Fruit fly (Drosophila melanogaster) whole organism, wandering third instar larva: ENCODE measurements around the gene CG16852.

Source experiments
- Abd-B ChIP-seq: fragments of >200 bp; optimal IDR thresholded peaks from 2 replicates; lab custom pipeline; 2017; ENCODE audit warnings: missing biosample characterization, missing genetic modification characterization
- CG32264 ChIP-seq: fragments of 200-800 bp; sonication (Bioruptor generic); optimal IDR thresholded peaks from 2 replicates; lab custom pipeline; 2016; ENCODE audit warnings: missing biosample characterization, missing genetic modification characterization
- CG9705 ChIP-seq: fragments of 200-800 bp; sonication (Bioruptor generic); optimal IDR thresholded peaks from 2 replicates; lab custom pipeline; 2018; ENCODE audit warnings: missing biosample characterization, mild to moderate bottlenecking, missing genetic modification characterization
- Dfd ChIP-seq: fragments of >200 bp; optimal IDR thresholded peaks from 2 replicates; lab custom pipeline; 2017; ENCODE audit warnings: missing biosample characterization, missing genetic modification characterization
- Dif ChIP-seq: fragments of 200-275, 200-300 bp; sonication (Bioruptor generic); optimal IDR thresholded peaks from 2 replicates; lab custom pipeline; 2018; ENCODE audit warnings: missing biosample characterization, missing genetic modification characterization; ENCODE audit not compliant: partially characterized antibody
- HLH106 ChIP-seq: fragments of 200-800 bp; optimal IDR thresholded peaks from 3 replicates; lab custom pipeline; 2019; ENCODE audit warnings: missing biosample characterization, mild to moderate bottlenecking, missing genetic modification characterization, moderate library complexity
- Hnf4 ChIP-seq: fragments of 200-800 bp; sonication (Bioruptor generic); optimal IDR thresholded peaks from 2 replicates; lab custom pipeline; 2016; ENCODE audit warnings: missing biosample characterization, mild to moderate bottlenecking, missing genetic modification characterization
- Hr83 ChIP-seq: fragments of 200-300 bp; sonication (Bioruptor generic); optimal IDR thresholded peaks from 2 replicates; lab custom pipeline; 2016; ENCODE audit warnings: missing biosample characterization, mild to moderate bottlenecking, missing genetic modification characterization, moderate library complexity; ENCODE audit not compliant: poor library complexity, severe bottlenecking
- Jra ChIP-seq: sonication (Bioruptor generic); optimal IDR thresholded peaks from 2 replicates; lab custom pipeline; 2016; ENCODE audit warnings: missing biosample characterization, missing genetic modification characterization
- Mio ChIP-seq: sonication (Bioruptor generic); optimal IDR thresholded peaks from 2 replicates; lab custom pipeline; 2016; ENCODE audit warnings: missing biosample characterization, missing genetic modification characterization
- Myc ChIP-seq: fragments of >200 bp; optimal IDR thresholded peaks from 2 replicates; lab custom pipeline; 2017
- N ChIP-seq: fragments of >200 bp; optimal IDR thresholded peaks from 2 replicates; lab custom pipeline; 2018; ENCODE audit warnings: missing biosample characterization, missing external identifiers, missing genetic modification characterization
- OdsH ChIP-seq: fragments of 200-800 bp; sonication (Bioruptor generic); optimal IDR thresholded peaks from 2 replicates; lab custom pipeline; 2016; ENCODE audit warnings: missing biosample characterization, mild to moderate bottlenecking, missing genetic modification characterization
- Rel ChIP-seq, 2 experiments: fragments of 200-800 bp; sonication (Bioruptor generic) in 1 of 2; optimal IDR thresholded peaks; 2 replicates in 1 of 2; 3 replicates in 1 of 2; lab custom pipeline; 2016 to 2019; ENCODE audit warnings: mild to moderate bottlenecking in 2 of 2, missing biosample characterization in 2 of 2, missing genetic modification characterization in 2 of 2, moderate library complexity in 1 of 2
- Sp1 ChIP-seq: fragments of 200-800 bp; sonication (Bioruptor generic); optimal IDR thresholded peaks from 3 replicates; lab custom pipeline; 2019; ENCODE audit warnings: missing biosample characterization, mild to moderate bottlenecking, missing genetic modification characterization, moderate library complexity
- Vsx2 ChIP-seq: fragments of 200-300, 225-300 bp; sonication (Bioruptor generic); optimal IDR thresholded peaks from 2 replicates; lab custom pipeline; 2018; ENCODE audit warnings: missing biosample characterization, missing genetic modification characterization; ENCODE audit not compliant: partially characterized antibody
- br ChIP-seq: fragments of 200-800 bp; sonication (Bioruptor generic); optimal IDR thresholded peaks from 2 replicates; lab custom pipeline; 2016; ENCODE audit warnings: missing biosample characterization, missing genetic modification characterization
- brk ChIP-seq: fragments of 200-800 bp; sonication (Bioruptor generic); optimal IDR thresholded peaks from 2 replicates; lab custom pipeline; 2016; ENCODE audit warnings: missing biosample characterization, mild to moderate bottlenecking, missing genetic modification characterization
- dmrt93B ChIP-seq: fragments of 200-800 bp; sonication (Bioruptor generic); optimal IDR thresholded peaks from 2 replicates; lab custom pipeline; 2018; ENCODE audit warnings: missing biosample characterization, mild to moderate bottlenecking, missing genetic modification characterization
- dsf ChIP-seq: sonication (Bioruptor generic); optimal IDR thresholded peaks from 2 replicates; lab custom pipeline; 2016; ENCODE audit warnings: missing biosample characterization, missing genetic modification characterization, borderline replicate concordance
- ey ChIP-seq: fragments of 200-800 bp; sonication (Bioruptor generic); optimal IDR thresholded peaks from 2 replicates; lab custom pipeline; 2016; ENCODE audit warnings: missing biosample characterization, missing genetic modification characterization
- foxo ChIP-seq, 2 experiments: fragments of 200-800 bp; sonication (Bioruptor generic); optimal IDR thresholded peaks; 2 replicates in 1 of 2; 3 replicates in 1 of 2; lab custom pipeline; 2016 to 2017; ENCODE audit warnings: missing biosample characterization in 2 of 2, missing genetic modification characterization in 2 of 2
- fru ChIP-seq: fragments of 200-800 bp; sonication (Bioruptor generic); optimal IDR thresholded peaks from 3 replicates; lab custom pipeline; 2016; ENCODE audit warnings: missing biosample characterization, mild to moderate bottlenecking, missing genetic modification characterization
- h ChIP-seq: fragments of 200-800 bp; sonication (Bioruptor generic); optimal IDR thresholded peaks from 3 replicates; lab custom pipeline; 2016; ENCODE audit warnings: missing biosample characterization, mild to moderate bottlenecking, missing genetic modification characterization
- jim ChIP-seq: fragments of 175-275, 200-325 bp; sonication (Bioruptor generic); optimal IDR thresholded peaks from 2 replicates; lab custom pipeline; 2016; ENCODE audit warnings: missing biosample characterization, mild to moderate bottlenecking, missing genetic modification characterization
- lola ChIP-seq: fragments of >200 bp; optimal IDR thresholded peaks from 2 replicates; lab custom pipeline; 2017; ENCODE audit warnings: missing biosample characterization, missing genetic modification characterization
- psq ChIP-seq: fragments of 200-800 bp; sonication (Bioruptor generic); optimal IDR thresholded peaks from 3 replicates; lab custom pipeline; 2017; ENCODE audit warnings: missing biosample characterization, mild to moderate bottlenecking, missing genetic modification characterization, moderate library complexity
- rgr ChIP-seq: fragments of 200-800 bp; sonication (Bioruptor generic); optimal IDR thresholded peaks from 3 replicates; lab custom pipeline; 2016; ENCODE audit warnings: missing biosample characterization, mild to moderate bottlenecking, missing genetic modification characterization
- sv ChIP-seq: fragments of 200-800 bp; sonication (Bioruptor generic); optimal IDR thresholded peaks from 3 replicates; lab custom pipeline; 2016; ENCODE audit warnings: missing biosample characterization, missing genetic modification characterization
- usp ChIP-seq: fragments of >200 bp; optimal IDR thresholded peaks from 2 replicates; lab custom pipeline; 2017; ENCODE audit warnings: missing biosample characterization, missing genetic modification characterization
- woc ChIP-seq: sonication (Bioruptor generic); optimal IDR thresholded peaks from 2 replicates; lab custom pipeline; 2016; ENCODE audit warnings: missing biosample characterization, mild to moderate bottlenecking, missing genetic modification characterization

Gene CG16852

dm6 chr2L:13571791-13572451, 31.4 kb downstream of the CG16852 start:
- TF ChIP-seq psq (GFP tag; lab: Kevin White, UChicago) = peak; percentile 46
- TF ChIP-seq brk (GFP tag; lab: Kevin White, UChicago) = no peak
- no peak for TF ChIP-seq Abd-B (GFP tag; lab: Kevin White, UChicago)
- no peak for TF ChIP-seq Hnf4 (GFP tag; lab: Kevin White, UChicago)
- TF ChIP-seq dmrt93B = peak; percentile 13
- TF ChIP-seq woc (GFP tag; lab: Kevin White, UChicago) = peak; percentile 23
- TF ChIP-seq CG32264 (GFP tag; lab: Kevin White, UChicago) = no peak
- TF ChIP-seq sv (GFP tag; lab: Kevin White, UChicago) = no peak
- no peak for TF ChIP-seq OdsH
- TF ChIP-seq h (GFP tag; lab: Kevin White, UChicago) = peak; percentile 2
- no peak for TF ChIP-seq ey (GFP tag; lab: Kevin White, UChicago)
- TF ChIP-seq Dfd (GFP tag; lab: Kevin White, UChicago) = no peak
- TF ChIP-seq Jra (GFP tag; lab: Kevin White, UChicago) = no peak
- no peak for TF ChIP-seq rgr
- TF ChIP-seq br (GFP tag; lab: Kevin White, UChicago) = no peak
- TF ChIP-seq N (GFP tag; lab: Kevin White, UChicago) = no peak
- no peak for TF ChIP-seq Hr83 (GFP tag; lab: Kevin White, UChicago)
- no peak for TF ChIP-seq jim (GFP tag; lab: Kevin White, UChicago)
- TF ChIP-seq fru (GFP tag; lab: Kevin White, UChicago) = peak; percentile 17
- no peak for TF ChIP-seq CG9705 (GFP tag; lab: Kevin White, UChicago)
- no peak for TF ChIP-seq Myc (lab: Kevin White, UChicago)
- TF ChIP-seq Dif (GFP tag; lab: Kevin White, UChicago) = no peak
- TF ChIP-seq foxo (GFP tag; optimal IDR thresholded peaks at IDR 0.05; lab: Kevin White, UChicago) = peak in 1 of 2 experiments; percentile 30
- no peak for TF ChIP-seq usp (GFP tag; lab: Kevin White, UChicago)
- peak; percentile 42 for TF ChIP-seq Sp1
- TF ChIP-seq Rel (GFP tag; optimal IDR thresholded peaks at IDR 0.05; lab: Kevin White, UChicago) = no peak
- no peak for TF ChIP-seq Rel (tag; optimal IDR thresholded peaks at IDR 0.05; lab: Kevin White, UChicago)
- TF ChIP-seq Mio = no peak
- peak; percentile 48 for TF ChIP-seq HLH106

dm6 chr2L:13586655-13587054, 46.1 kb downstream of the CG16852 start:
- TF ChIP-seq Abd-B (GFP tag; lab: Kevin White, UChicago) (no peak), fru (GFP tag; lab: Kevin White, UChicago) (no peak), sv (GFP tag; lab: Kevin White, UChicago) (no peak), Jra (GFP tag; lab: Kevin White, UChicago) (no peak), lola (GFP tag; lab: Kevin White, UChicago) (no peak), Rel (GFP tag; optimal IDR thresholded peaks at IDR 0.05; lab: Kevin White, UChicago) (no peak), Rel (tag; optimal IDR thresholded peaks at IDR 0.05; lab: Kevin White, UChicago) (no peak), dsf (GFP tag; lab: Kevin White, UChicago) (no peak), foxo (GFP tag; optimal IDR thresholded peaks at IDR 0.05; lab: Kevin White, UChicago) (no peak), ey (GFP tag; lab: Kevin White, UChicago) (no peak), usp (GFP tag; lab: Kevin White, UChicago) (no peak), Vsx2 (GFP tag; lab: Kevin White, UChicago) (no peak)
